Worm (Caenorhabditis elegans) whole organism, L1 larva: ENCODE results near the gene eri-12.

Experiments used
- C04F5.9 ChIP-seq: sonication (generic microtip); optimal IDR thresholded peaks from 2 replicates; lab custom pipeline; 2016; ENCODE audit warnings: missing genetic modification characterization, missing compliant biosample characterization
- C34B4.2 ChIP-seq: sonication (generic microtip); optimal IDR thresholded peaks from 2 replicates; lab custom pipeline; 2017; ENCODE audit warnings: mild to moderate bottlenecking, missing genetic modification characterization, missing compliant biosample characterization
- F16B12.6 ChIP-seq: fragments of 150-350 bp; optimal IDR thresholded peaks from 2 replicates; lab custom pipeline; 2014; ENCODE audit warnings: missing biosample characterization, missing genetic modification characterization
- Y116A8C.19 ChIP-seq: sonication (generic microtip); optimal IDR thresholded peaks from 2 replicates; lab custom pipeline; 2016; ENCODE audit warnings: missing compliant biosample characterization, missing genetic modification characterization, borderline replicate concordance
- aha-1 ChIP-seq: fragments of 150-350 bp; optimal IDR thresholded peaks from 2 replicates; lab custom pipeline; 2014; ENCODE audit warnings: missing biosample characterization, missing genetic modification characterization
- aly-2 ChIP-seq: fragments of 150-350 bp; optimal IDR thresholded peaks from 2 replicates; lab custom pipeline; 2014; ENCODE audit warnings: missing biosample characterization, missing genetic modification characterization
- blmp-1 ChIP-seq: fragments of 150-350 bp; optimal IDR thresholded peaks from 2 replicates; lab custom pipeline; 2014; ENCODE audit warnings: missing biosample characterization, missing genetic modification characterization
- ceh-8 ChIP-seq: fragments of 200-800 bp; sonication (Bioruptor generic); optimal IDR thresholded peaks from 2 replicates; lab custom pipeline; 2018; ENCODE audit warnings: mild to moderate bottlenecking, missing genetic modification characterization, moderate library complexity, missing compliant biosample characterization
- ceh-88 ChIP-seq: fragments of 200-800 bp; sonication (Bioruptor generic); IDR thresholded peaks from 2 replicates; pipeline ENCODE4 v1.3.6; 2022; ENCODE audit warnings: missing genetic modification characterization, missing compliant biosample characterization
- dsc-1 ChIP-seq: sonication (generic microtip); optimal IDR thresholded peaks from 2 replicates; lab custom pipeline; 2016; ENCODE audit warnings: mild to moderate bottlenecking, missing genetic modification characterization, missing compliant biosample characterization
- egl-13 ChIP-seq: sonication (generic microtip); optimal IDR thresholded peaks from 2 replicates; lab custom pipeline; 2016; ENCODE audit warnings: missing genotype, missing genetic modification reagents, missing genetic modification characterization, missing compliant biosample characterization
- elt-3 ChIP-seq, 6 experiments: fragments of 150-350 bp in 1 of 6; sonication (generic microtip); optimal IDR thresholded peaks; 2 replicates each; lab custom pipeline; 2017 to 2018; ENCODE audit warnings: missing biosample characterization in 6 of 6, missing genetic modification characterization in 6 of 6, inconsistent platforms in 1 of 6
- ets-5 ChIP-seq: fragments of 200-800 bp; sonication (Bioruptor generic); IDR thresholded peaks from 2 replicates; pipeline ENCODE4 v1.3.6; 2022; ENCODE audit warnings: missing genetic modification characterization, missing compliant biosample characterization
- fkh-10 ChIP-seq: sonication (generic microtip); optimal IDR thresholded peaks from 2 replicates; lab custom pipeline; 2017; ENCODE audit warnings: missing biosample characterization, missing genetic modification reagents, missing genetic modification characterization
- fkh-4 ChIP-seq: sonication (generic microtip); optimal IDR thresholded peaks from 2 replicates; lab custom pipeline; 2016; ENCODE audit warnings: missing compliant biosample characterization, missing genetic modification characterization, borderline replicate concordance
- fkh-8 ChIP-seq: sonication (generic microtip); optimal IDR thresholded peaks from 2 replicates; lab custom pipeline; 2016; ENCODE audit warnings: mild to moderate bottlenecking, missing genetic modification characterization, missing compliant biosample characterization
- fos-1 ChIP-seq: fragments of 150-350 bp; optimal IDR thresholded peaks from 2 replicates; lab custom pipeline; 2014; ENCODE audit warnings: missing biosample characterization, missing genetic modification characterization
- hlh-17 ChIP-seq: fragments of 200-800 bp; sonication (Bioruptor generic); optimal IDR thresholded peaks from 2 replicates; lab custom pipeline; 2018; ENCODE audit warnings: missing genetic modification characterization, mild to moderate bottlenecking, missing compliant biosample characterization, moderate library complexity, borderline replicate concordance
- hpl-2 ChIP-seq: fragments of 150-350 bp; optimal IDR thresholded peaks from 2 replicates; lab custom pipeline; 2014; ENCODE audit warnings: missing biosample characterization, missing genetic modification reagents, missing genetic modification characterization
- irx-1 ChIP-seq: sonication (generic microtip); optimal IDR thresholded peaks from 2 replicates; lab custom pipeline; 2016; ENCODE audit warnings: missing genetic modification characterization, missing compliant biosample characterization
- isw-1 ChIP-seq: fragments of 200-800 bp; sonication (Bioruptor generic); IDR thresholded peaks from 2 replicates; pipeline ENCODE4 v1.3.6; 2022; ENCODE audit warnings: missing genetic modification characterization, missing compliant biosample characterization
- jun-1 ChIP-seq: fragments of 150-350 bp; optimal IDR thresholded peaks from 2 replicates; lab custom pipeline; 2014; ENCODE audit warnings: missing biosample characterization, missing genetic modification reagents, missing genetic modification characterization
- lin-13 ChIP-seq: fragments of 150-350 bp; optimal IDR thresholded peaks from 2 replicates; lab custom pipeline; 2014; ENCODE audit warnings: missing biosample characterization, missing genetic modification reagents, missing genetic modification characterization
- lin-35 ChIP-seq, 2 experiments: fragments of 150-350 bp; optimal IDR thresholded peaks; 2 replicates each; lab custom pipeline; 2014; ENCODE audit warnings: missing biosample characterization in 2 of 2, missing genetic modification characterization in 2 of 2, missing genetic modification reagents in 2 of 2
- mab-9 ChIP-seq: fragments of 200-800 bp; sonication (Bioruptor generic); IDR thresholded peaks from 2 replicates; pipeline ENCODE4 v1.3.6; 2022; ENCODE audit warnings: missing genetic modification reagents, missing genetic modification characterization, missing compliant biosample characterization
- mef-2 ChIP-seq: fragments of 150-350 bp; optimal IDR thresholded peaks from 2 replicates; lab custom pipeline; 2014; ENCODE audit warnings: missing biosample characterization, missing genetic modification characterization
- nhr-11 ChIP-seq: fragments of 150-350 bp; optimal IDR thresholded peaks from 2 replicates; lab custom pipeline; 2014; ENCODE audit warnings: missing biosample characterization, missing genetic modification characterization
- nhr-12 ChIP-seq: sonication (generic microtip); optimal IDR thresholded peaks from 2 replicates; lab custom pipeline; 2017; ENCODE audit warnings: missing biosample characterization, missing genetic modification characterization
- nhr-19 ChIP-seq: fragments of 200-800 bp; sonication (Bioruptor generic); conservative IDR thresholded peaks from 2 replicates; pipeline ENCODE4 v1.3.6; 2022; ENCODE audit warnings: missing genetic modification characterization, missing compliant biosample characterization
- nhr-20 ChIP-seq: sonication (generic microtip); optimal IDR thresholded peaks from 2 replicates; lab custom pipeline; 2016; ENCODE audit warnings: mild to moderate bottlenecking, missing genetic modification characterization, missing compliant biosample characterization
- nhr-237 ChIP-seq: fragments of 150-350 bp; optimal IDR thresholded peaks from 2 replicates; lab custom pipeline; 2014; ENCODE audit warnings: missing biosample characterization, missing genetic modification characterization
- nhr-47 ChIP-seq: sonication (generic microtip); optimal IDR thresholded peaks from 2 replicates; lab custom pipeline; 2016; ENCODE audit warnings: mild to moderate bottlenecking, missing genetic modification characterization, moderate library complexity, missing compliant biosample characterization
- nhr-71 ChIP-seq: sonication (generic microtip); optimal IDR thresholded peaks from 2 replicates; lab custom pipeline; 2016; ENCODE audit warnings: mild to moderate bottlenecking, missing genetic modification characterization, moderate library complexity, missing compliant biosample characterization
- nhr-76 ChIP-seq: sonication (generic microtip); optimal IDR thresholded peaks from 2 replicates; lab custom pipeline; 2017; ENCODE audit warnings: missing biosample characterization, missing genetic modification characterization
- nhr-77 ChIP-seq: fragments of 150-350 bp; optimal IDR thresholded peaks from 2 replicates; lab custom pipeline; 2014; ENCODE audit warnings: missing biosample characterization, missing genetic modification characterization
- nhr-84 ChIP-seq: sonication (generic microtip); optimal IDR thresholded peaks from 2 replicates; lab custom pipeline; 2017; ENCODE audit warnings: missing biosample characterization, missing genetic modification characterization
- nhr-85 ChIP-seq: sonication (generic microtip); peaks from one replicate; lab custom pipeline; 2016; ENCODE audit warnings: missing genetic modification characterization, inconsistent platforms, missing compliant biosample characterization
- pag-3 ChIP-seq: sonication (generic microtip); optimal IDR thresholded peaks from 2 replicates; lab custom pipeline; 2017; ENCODE audit warnings: missing genetic modification characterization, mild to moderate bottlenecking, missing compliant biosample characterization, antibody characterized with exemption, borderline replicate concordance; ENCODE audit not compliant: insufficient read depth
- pqm-1 ChIP-seq: sonication (generic microtip); optimal IDR thresholded peaks from 3 replicates; lab custom pipeline; 2017; ENCODE audit warnings: missing biosample characterization, missing genetic modification characterization
- rnt-1 ChIP-seq: sonication (generic microtip); optimal IDR thresholded peaks from 2 replicates; lab custom pipeline; 2016; ENCODE audit warnings: mild to moderate bottlenecking, missing genetic modification characterization, moderate library complexity, missing compliant biosample characterization
- skn-1 ChIP-seq: fragments of 150-350 bp; optimal IDR thresholded peaks from 2 replicates; lab custom pipeline; 2014; ENCODE audit warnings: missing biosample characterization, missing genetic modification characterization
- snu-23 ChIP-seq: sonication (generic microtip); optimal IDR thresholded peaks from 2 replicates; lab custom pipeline; 2016; ENCODE audit warnings: missing genetic modification characterization, missing compliant biosample characterization
- sox-4 ChIP-seq: sonication (generic microtip); optimal IDR thresholded peaks from 2 replicates; lab custom pipeline; 2016; ENCODE audit warnings: missing genetic modification characterization, missing compliant biosample characterization
- sptf-1 ChIP-seq: fragments of 150-350 bp; optimal IDR thresholded peaks from 2 replicates; lab custom pipeline; 2014; ENCODE audit warnings: missing biosample characterization, missing genetic modification characterization
- tbx-2 ChIP-seq: sonication (generic microtip); optimal IDR thresholded peaks from 2 replicates; lab custom pipeline; 2016; ENCODE audit warnings: missing genetic modification characterization, missing compliant biosample characterization
- tlp-1 ChIP-seq: fragments of 150-350 bp; optimal IDR thresholded peaks from 2 replicates; lab custom pipeline; 2014; ENCODE audit warnings: missing biosample characterization, missing genetic modification characterization
- unc-130 ChIP-seq: fragments of 150-350 bp; optimal IDR thresholded peaks from 2 replicates; lab custom pipeline; 2017; ENCODE audit warnings: missing biosample characterization, missing genetic modification characterization, inconsistent platforms
- unc-98 ChIP-seq: fragments of 200-800 bp; sonication (Bioruptor generic); IDR thresholded peaks from 2 replicates; pipeline ENCODE4 v1.3.6; 2022; ENCODE audit warnings: missing genetic modification characterization, missing compliant biosample characterization
- vab-15 ChIP-seq: sonication (generic microtip); optimal IDR thresholded peaks from 2 replicates; lab custom pipeline; 2017; ENCODE audit warnings: missing genotype, mild to moderate bottlenecking, missing genetic modification characterization, missing compliant biosample characterization
- zip-4 ChIP-seq: fragments of 200-800 bp; sonication (Bioruptor generic); optimal IDR thresholded peaks from 2 replicates; lab custom pipeline; 2018; ENCODE audit warnings: mild to moderate bottlenecking, missing genetic modification characterization, moderate library complexity, missing compliant biosample characterization

eri-12 gene

DNA sequence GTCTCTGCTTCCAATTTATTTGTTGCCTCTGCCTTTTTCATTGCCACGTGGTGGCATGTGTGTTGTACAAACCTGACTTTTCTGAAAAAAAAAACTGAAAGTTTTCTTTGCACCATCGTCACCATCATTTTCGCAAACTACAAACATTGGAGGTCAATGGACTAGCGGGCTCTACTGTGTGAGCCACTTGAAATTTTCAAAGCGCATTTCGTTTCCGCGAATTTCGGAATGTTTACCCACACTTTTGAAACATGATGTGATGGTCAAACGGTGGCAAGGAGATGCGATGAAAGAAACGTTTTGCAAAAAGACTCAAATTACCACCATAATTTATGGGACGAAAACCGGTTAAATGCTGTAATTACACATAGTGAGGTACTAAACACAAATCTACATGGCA is 51.2 kb downstream of the eri-12 start:
- TF ChIP-seq nhr-85 (tag; lab: Kevin White, UChicago): peak; percentile 60
- no peak for TF ChIP-seq fkh-8 (tag; lab: Kevin White, UChicago)

DNA sequence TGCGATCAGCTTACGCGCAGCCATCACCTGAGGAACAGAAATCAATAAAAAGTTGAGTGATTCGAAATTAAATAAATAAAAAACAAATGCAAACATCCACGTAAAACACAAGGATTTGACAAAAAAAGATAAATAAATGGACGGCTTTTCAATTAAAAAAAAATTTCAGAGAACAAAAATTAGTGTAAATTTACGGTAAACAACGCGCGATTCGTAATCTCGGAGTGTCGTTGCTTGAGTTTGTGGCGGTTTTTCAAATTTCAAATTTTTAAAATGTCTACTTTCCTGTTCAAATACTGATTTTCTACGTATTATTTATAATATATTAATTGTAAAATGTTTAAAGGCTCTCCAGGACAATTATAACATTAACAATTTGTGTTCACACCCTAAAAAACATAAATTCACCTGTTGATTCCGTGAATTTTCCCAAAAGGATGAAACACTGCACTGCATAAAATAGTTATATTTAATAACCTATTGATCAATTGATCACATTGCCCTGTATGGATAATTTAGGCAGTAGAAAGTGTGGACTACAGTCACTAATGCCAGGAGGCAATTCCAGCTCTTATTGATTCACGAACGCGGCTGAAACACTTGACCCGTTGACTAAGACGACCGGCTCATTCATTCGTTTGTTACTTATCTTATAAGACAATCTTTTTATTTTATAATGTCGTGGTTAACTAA is 52.5 kb downstream of the eri-12 start, which contains the start of the genes marb-1 and F35G2.3:
Gene marb-1 (minus strand): TSS at position 27 of the 693 bp plus-strand sequence.
Gene F35G2.3 (plus strand): TSS at position 643 of the 693 bp plus-strand sequence.
- TF ChIP-seq hlh-17 (GFP tag; lab: Kevin White, UChicago): no peak
- TF ChIP-seq irx-1: peak; percentile 55
- TF ChIP-seq lin-35 (GFP tag; optimal IDR thresholded peaks at IDR 0.05; lab: Kevin White, UChicago): peak; percentile 93 to 94
- peak; percentile 24 for TF ChIP-seq lin-13
- peak; percentile 63 for TF ChIP-seq dsc-1 (tag; lab: Kevin White, UChicago)
- no peak for TF ChIP-seq unc-130 (tag; lab: Kevin White, UChicago)
- no peak for TF ChIP-seq C34B4.2 (tag; lab: Kevin White, UChicago)
- TF ChIP-seq aha-1 (tag; lab: Kevin White, UChicago): no peak
- no peak for TF ChIP-seq vab-15
- TF ChIP-seq nhr-47 (tag; lab: Kevin White, UChicago): peak; percentile 76
- peak; percentile 62 for TF ChIP-seq rnt-1 (tag; lab: Kevin White, UChicago)
- TF ChIP-seq fkh-8 (tag; lab: Kevin White, UChicago): no peak
- peak; percentile 14 for TF ChIP-seq F16B12.6 (tag; lab: Kevin White, UChicago)
- TF ChIP-seq skn-1: peak; percentile 62
- TF ChIP-seq nhr-84 (tag; lab: Kevin White, UChicago): no peak
- no peak for TF ChIP-seq fkh-4 (tag; lab: Kevin White, UChicago)
- TF ChIP-seq snu-23: peak; percentile 77
- peak; percentile 3 for TF ChIP-seq nhr-11 (tag; lab: Kevin White, UChicago)
- TF ChIP-seq isw-1 (GFP tag; lab: Robert Waterston, UW): peak; percentile 60
- TF ChIP-seq nhr-19 (GFP tag; lab: Robert Waterston, UW): peak; percentile 61
- peak; percentile 69 for TF ChIP-seq nhr-20 (tag; lab: Kevin White, UChicago)
- no peak for TF ChIP-seq ceh-8 (GFP tag; lab: Kevin White, UChicago)
- peak; percentile 33 for TF ChIP-seq C04F5.9 (tag; lab: Kevin White, UChicago)
- no peak for TF ChIP-seq sox-4 (tag; lab: Kevin White, UChicago)
- peak; percentile 81 for TF ChIP-seq nhr-85 (tag; lab: Kevin White, UChicago)
- TF ChIP-seq nhr-77 (tag; lab: Kevin White, UChicago): no peak
- no peak for TF ChIP-seq ets-5 (GFP tag; lab: Robert Waterston, UW)
- TF ChIP-seq zip-4: no peak
- peak; percentile 16 for TF ChIP-seq jun-1 (tag; lab: Kevin White, UChicago)
- no peak for TF ChIP-seq Y116A8C.19
- TF ChIP-seq nhr-71 (tag; lab: Kevin White, UChicago): peak; percentile 76
- TF ChIP-seq pqm-1 (tag; lab: Kevin White, UChicago): no peak
- TF ChIP-seq ceh-88 (GFP tag; lab: Robert Waterston, UW): no peak
- peak; percentile 74 for TF ChIP-seq tbx-2 (tag; lab: Kevin White, UChicago)
- TF ChIP-seq nhr-237 (tag; lab: Kevin White, UChicago): no peak
- TF ChIP-seq sptf-1 (tag; lab: Kevin White, UChicago): no peak
- peak; percentile 35 for TF ChIP-seq egl-13
- no peak for TF ChIP-seq nhr-12 (tag; lab: Kevin White, UChicago)
- no peak for TF ChIP-seq hpl-2 (GFP tag; lab: Kevin White, UChicago)
- no peak for TF ChIP-seq unc-98
- TF ChIP-seq elt-3 (tag; optimal IDR thresholded peaks at IDR 0.05; lab: Kevin White, UChicago): peak in 1 of 6 experiments; percentile 21
- TF ChIP-seq pag-3 (tag; lab: Kevin White, UChicago): no peak
- TF ChIP-seq fos-1: no peak
- TF ChIP-seq aly-2 (tag; lab: Kevin White, UChicago): peak; percentile 61
- TF ChIP-seq mab-9 (GFP tag; lab: Robert Waterston, UW): no peak
- TF ChIP-seq fkh-10 (GFP tag; lab: Kevin White, UChicago): no peak
- TF ChIP-seq nhr-76 (tag; lab: Kevin White, UChicago): no peak
- no peak for TF ChIP-seq mef-2 (tag; lab: Kevin White, UChicago)
- no peak for TF ChIP-seq blmp-1 (tag; lab: Kevin White, UChicago)
- TF ChIP-seq tlp-1 (tag; lab: Kevin White, UChicago): no peak
